Worm (Caenorhabditis elegans): ENCODE measurements around the gene nfx-1.

nfx-1 gene

DNA sequence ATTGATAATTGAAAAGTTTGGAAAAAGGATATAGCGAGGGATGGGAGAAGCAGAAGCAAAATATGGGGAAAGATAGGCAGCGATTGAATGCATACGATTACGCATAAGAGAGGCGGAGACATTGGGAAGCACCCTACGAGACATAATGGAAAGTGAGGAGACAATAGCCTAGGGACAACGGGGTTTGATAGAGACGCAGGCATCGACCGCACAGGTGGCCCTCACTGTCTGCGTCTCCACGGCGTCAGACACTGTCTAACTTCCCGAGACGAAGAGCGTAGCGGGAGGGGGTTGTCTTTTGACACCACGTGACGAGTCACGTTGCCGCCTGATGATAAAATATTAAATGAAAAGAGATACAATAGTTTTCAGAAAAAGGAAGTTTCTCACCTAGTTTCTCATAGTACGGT is 45.8 kb downstream of the nfx-1 start (continued):
- TF ChIP-seq F22D6.2 (tag; optimal IDR thresholded peaks at IDR 0.05) (peak; percentile 78), pha-4 (tag; optimal IDR thresholded peaks at IDR 0.05) (no peak), lin-40 (tag; optimal IDR thresholded peaks at IDR 0.05) (peak; percentile 90), gei-17 (GFP tag; optimal IDR thresholded peaks at IDR 0.05) (peak; percentile 76), cebp-1 (GFP tag; IDR thresholded peaks at IDR 0.05) (0 out of 2 replicates have a peak, but pooled peaks have one; percentile 7), cebp-1 (tag; optimal IDR thresholded peaks at IDR 0.05) (peak; percentile 88), Y79H2A.3 (GFP tag; conservative IDR thresholded peaks at IDR 0.05) (no peak), hmg-20 (GFP tag; IDR thresholded peaks at IDR 0.05) (peak; percentile 24; the same call in 1 of the 2 replicates), tbp1 (GFP tag; optimal IDR thresholded peaks at IDR 0.05) (peak; percentile 63), lin-35 (GFP tag; optimal IDR thresholded peaks at IDR 0.05) (peak in 1 of 3 experiments; percentile 23), hlh-26 (GFP tag; conservative IDR thresholded peaks at IDR 0.05) (no peak), egl-18 (GFP tag; IDR thresholded peaks at IDR 0.05) (no peak), B0336.3 (GFP tag; IDR thresholded peaks at IDR 0.05) (peak; percentile 88), dox-1 (GFP tag; IDR thresholded peaks at IDR 0.05) (peak; percentile 80), F33H1.4 (GFP tag; IDR thresholded peaks at IDR 0.05) (no peak), F10E7.11 (tag; optimal IDR thresholded peaks at IDR 0.05) (no peak), mcd-1 (GFP tag; IDR thresholded peaks at IDR 0.05) (peak; percentile 81), chd-7 (tag; optimal IDR thresholded peaks at IDR 0.05) (peak; percentile 86), zim-3 (tag; optimal IDR thresholded peaks at IDR 0.05) (no peak), snpc-1.3 (tag; optimal IDR thresholded peaks at IDR 0.05; ENCODE audit: insufficient read depth) (no peak), ztf-22 (GFP tag; optimal IDR thresholded peaks at IDR 0.05) (peak; percentile 60), efl-1 (GFP tag; optimal IDR thresholded peaks at IDR 0.05) (no peak), lin-26 (GFP tag; IDR thresholded peaks at IDR 0.05) (peak; percentile 66), ZK185.1 (tag; optimal IDR thresholded peaks at IDR 0.05; ENCODE audit: poor library complexity, severe bottlenecking) (peak; percentile 69)

- TF ChIP-seq repo-1 (tag; optimal IDR thresholded peaks at IDR 0.05): peak; percentile 25
- TF ChIP-seq ama-1 (optimal IDR thresholded peaks at IDR 0.05): peak; percentile 43
- TF ChIP-seq ama-1 (GFP tag; optimal IDR thresholded peaks at IDR 0.05): no peak
- TF ChIP-seq nhr-90 (tag; optimal IDR thresholded peaks at IDR 0.05): no peak
- peak in 1 of 3 experiments; percentile 6 for TF ChIP-seq lin-35 (GFP tag; optimal IDR thresholded peaks at IDR 0.05)
Observed at ce11 chrIII:6421473-6421872, 46.3 kb downstream of the nfx-1 start.

ce11 chrIII:6421973-6422511 is 46.9 kb downstream of the nfx-1 start:
- TF ChIP-seq lin-26 (GFP tag; IDR thresholded peaks at IDR 0.05) (peak; percentile 46; the same call in 1 of the 2 replicates), dox-1 (GFP tag; IDR thresholded peaks at IDR 0.05) (peak; percentile 15; the same call in 1 of the 2 replicates), nhr-80 (tag; optimal IDR thresholded peaks at IDR 0.05) (peak; percentile 72), nfya-2 (GFP tag; IDR thresholded peaks at IDR 0.05) (no peak), hmg-1.2 (GFP tag; IDR thresholded peaks at IDR 0.05) (peak; percentile 30; the same call in 1 of the 2 replicates), madf-8 (GFP tag; conservative IDR thresholded peaks at IDR 0.05) (no peak)

ce11 chrIII:6422721-6423120 is 47.5 kb downstream of the nfx-1 start:
- TF ChIP-seq atf-7 (tag; optimal IDR thresholded peaks at IDR 0.05) (peak; percentile 17), attf-5 (GFP tag; optimal IDR thresholded peaks at IDR 0.05) (peak; percentile 6), cebp-1 (GFP tag; IDR thresholded peaks at IDR 0.05) (no peak), cebp-1 (tag; optimal IDR thresholded peaks at IDR 0.05) (peak; percentile 35), nhr-80 (tag; optimal IDR thresholded peaks at IDR 0.05) (peak; percentile 20), T26A5.8 (tag; optimal IDR thresholded peaks at IDR 0.05) (no peak)

Measured in whole organism, young adult.